Worm (Caenorhabditis elegans): ENCODE results near the gene Y54G2A.32.

Gene Y54G2A.32

DNA sequence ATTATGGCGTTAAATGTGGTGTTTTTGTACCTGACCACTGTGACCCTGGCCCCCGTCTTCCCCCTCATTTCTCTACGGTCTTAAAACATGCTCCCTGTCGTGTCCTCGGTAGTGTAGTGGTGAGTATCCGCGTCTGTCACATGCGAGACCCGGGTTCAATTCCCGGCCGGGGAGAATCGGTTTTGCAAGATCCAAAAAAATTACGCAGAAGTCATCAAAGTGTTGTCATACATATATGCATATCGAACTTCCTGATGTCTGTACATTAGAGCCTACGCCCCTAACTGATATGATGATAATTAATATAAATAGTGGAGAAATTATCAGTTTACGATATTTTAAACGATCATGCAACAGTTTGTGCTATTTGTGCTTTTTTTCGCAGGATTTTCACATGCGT lies 1.8 kb downstream of the Y54G2A.32 start, which contains the start of gene Y54G2A.45 (continued):
- TF ChIP-seq grh-1 (GFP tag; IDR thresholded peaks at IDR 0.05) (no peak), isw-1 (GFP tag; IDR thresholded peaks at IDR 0.05) (no peak), F16B12.6 (tag; optimal IDR thresholded peaks at IDR 0.05) (no peak), dpl-1 (GFP tag; optimal IDR thresholded peaks at IDR 0.05) (peak in 1 of 3 experiments; percentile 5), ets-5 (GFP tag; IDR thresholded peaks at IDR 0.05) (no peak), ceh-8 (GFP tag; optimal IDR thresholded peaks at IDR 0.05) (no peak), lin-14 (GFP tag; optimal IDR thresholded peaks at IDR 0.05) (no peak), unc-62 (GFP tag; optimal IDR thresholded peaks at IDR 0.05) (no peak), ces-1 (GFP tag; optimal IDR thresholded peaks at IDR 0.05) (no peak), lir-3 (tag; optimal IDR thresholded peaks at IDR 0.05; ENCODE audit: poor library complexity) (no peak), skn-1 (tag; optimal IDR thresholded peaks at IDR 0.05) (no peak), mab-9 (GFP tag; IDR thresholded peaks at IDR 0.05) (no peak)

DNA sequence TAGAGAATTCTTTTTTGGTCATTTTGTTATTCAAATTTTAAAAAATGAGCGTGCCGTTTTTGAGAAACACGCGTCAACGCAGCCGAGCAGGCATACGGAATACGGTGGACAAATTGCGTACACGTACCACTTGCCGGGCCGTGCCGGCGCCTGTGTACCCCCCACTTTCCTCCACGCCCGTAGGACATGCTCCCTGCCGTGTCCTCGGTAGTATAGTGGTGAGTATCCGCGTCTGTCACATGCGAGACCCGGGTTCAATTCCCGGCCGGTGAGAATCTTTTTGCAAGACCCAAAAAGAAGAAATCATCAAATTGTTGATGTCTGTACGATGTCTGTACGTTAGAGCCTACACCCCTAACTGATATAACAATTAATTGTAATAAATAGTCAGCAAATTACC lies 4.4 kb downstream of the Y54G2A.32 start:
- no peak for TF ChIP-seq sup-37 (GFP tag; optimal IDR thresholded peaks at IDR 0.05)
- no peak for TF ChIP-seq nhr-85 (tag)
- TF ChIP-seq elt-3 (tag; optimal IDR thresholded peaks at IDR 0.05) = no peak
- TF ChIP-seq lsy-2 (tag; optimal IDR thresholded peaks at IDR 0.05) = no peak
- no peak for TF ChIP-seq lir-3 (tag; optimal IDR thresholded peaks at IDR 0.05; ENCODE audit: poor library complexity)
- no peak for TF ChIP-seq nhr-76 (tag; optimal IDR thresholded peaks at IDR 0.05)
- no peak for TF ChIP-seq tbx-2 (tag; optimal IDR thresholded peaks at IDR 0.05)
- no peak for TF ChIP-seq snpc-4 (tag; optimal IDR thresholded peaks at IDR 0.05)
- no peak for TF ChIP-seq C04F5.9 (tag; optimal IDR thresholded peaks at IDR 0.05)
- TF ChIP-seq grh-1 (GFP tag; IDR thresholded peaks at IDR 0.05) = no peak
- TF ChIP-seq lin-14 (GFP tag; optimal IDR thresholded peaks at IDR 0.05) = no peak
- TF ChIP-seq nhr-28 (tag; optimal IDR thresholded peaks at IDR 0.05) = no peak
- TF ChIP-seq sox-4 (tag; optimal IDR thresholded peaks at IDR 0.05) = no peak

DNA sequence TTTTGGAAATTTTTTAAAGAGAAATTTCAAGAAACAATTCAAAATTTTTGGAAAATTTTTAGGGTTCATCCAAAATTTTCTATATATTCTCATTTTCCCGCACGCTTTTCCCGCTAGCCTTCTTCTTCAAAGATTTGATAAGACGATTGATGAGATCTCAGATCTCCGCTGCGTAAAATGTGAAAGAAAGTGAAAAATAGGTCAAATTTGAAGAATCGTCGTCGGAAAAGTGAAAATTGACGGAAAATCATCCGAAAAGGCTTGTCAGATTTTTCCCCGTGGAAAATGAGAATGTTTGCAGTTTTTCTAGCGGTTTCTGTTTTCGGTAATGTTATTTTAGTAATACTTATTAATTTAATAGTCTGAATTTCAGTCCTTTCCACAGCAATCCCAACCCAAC lies 5.5 kb downstream of the Y54G2A.32 start, which contains the start of gene Y54G2A.76:
Gene Y54G2A.76, plus strand, starts transcription at position 203 of the 400 bp plus-strand sequence.
- no peak for TF ChIP-seq ztf-11 (tag; optimal IDR thresholded peaks at IDR 0.05)
- peak; percentile 99 for TF ChIP-seq blmp-1 (tag; optimal IDR thresholded peaks at IDR 0.05)

DNA sequence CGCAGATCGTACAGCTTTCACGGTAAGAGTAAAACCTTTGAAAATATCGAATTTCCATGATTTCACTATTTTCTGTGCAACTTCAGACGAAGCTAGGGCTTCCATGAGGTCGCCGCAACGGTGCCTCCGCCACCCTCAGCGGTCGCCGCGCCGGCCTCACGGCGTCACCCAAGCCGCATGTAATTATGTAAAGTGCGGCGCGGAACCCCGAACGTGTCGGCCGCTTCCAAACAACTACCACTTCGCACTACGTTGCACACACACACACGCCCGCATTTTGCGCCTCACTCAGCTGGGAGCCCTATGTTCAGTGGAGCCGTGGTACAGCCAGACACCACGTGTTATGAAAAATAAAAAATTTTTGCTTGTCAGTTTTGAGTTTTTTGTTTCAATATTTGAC lies 13.3 kb downstream of the Y54G2A.32 start:
- no peak for TF ChIP-seq fos-1 (tag; optimal IDR thresholded peaks at IDR 0.05)

DNA sequence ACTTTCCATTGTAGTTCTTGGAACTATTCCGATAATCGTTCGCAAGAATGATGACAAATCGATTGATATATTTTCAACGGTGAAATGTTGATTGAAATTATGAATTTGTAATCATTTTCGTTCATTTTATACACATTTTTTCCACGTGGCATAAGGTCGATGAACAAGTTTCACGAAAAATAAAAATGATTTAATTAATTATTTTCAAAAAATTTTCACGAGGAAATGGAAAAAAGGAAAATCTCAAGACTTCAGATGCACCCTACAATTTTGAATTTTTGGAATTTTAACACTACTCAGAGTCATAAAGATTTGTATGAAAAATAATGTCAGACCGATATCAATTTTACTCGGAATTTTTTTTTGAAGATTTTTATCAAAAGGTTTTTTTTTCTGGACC lies 15.9 kb downstream of the Y54G2A.32 start, which contains the start of gene Y54G2A.13:
Gene Y54G2A.13, minus strand, starts transcription at position 101 of the 400 bp plus-strand sequence.
- no peak for TF ChIP-seq ces-1 (GFP tag; optimal IDR thresholded peaks at IDR 0.05)
- TF ChIP-seq hlh-17 (GFP tag; optimal IDR thresholded peaks at IDR 0.05; ENCODE audit: borderline replicate concordance) = no peak
- no peak for TF ChIP-seq elt-3 (tag; optimal IDR thresholded peaks at IDR 0.05)
- TF ChIP-seq hpl-2 (GFP tag; optimal IDR thresholded peaks at IDR 0.05) = no peak
- TF ChIP-seq grh-1 (GFP tag; IDR thresholded peaks at IDR 0.05) = no peak
- TF ChIP-seq xbp-1 (tag; optimal IDR thresholded peaks at IDR 0.05) = no peak
- no peak for TF ChIP-seq Y116A8C.19 (tag; optimal IDR thresholded peaks at IDR 0.05; ENCODE audit: borderline replicate concordance)

DNA sequence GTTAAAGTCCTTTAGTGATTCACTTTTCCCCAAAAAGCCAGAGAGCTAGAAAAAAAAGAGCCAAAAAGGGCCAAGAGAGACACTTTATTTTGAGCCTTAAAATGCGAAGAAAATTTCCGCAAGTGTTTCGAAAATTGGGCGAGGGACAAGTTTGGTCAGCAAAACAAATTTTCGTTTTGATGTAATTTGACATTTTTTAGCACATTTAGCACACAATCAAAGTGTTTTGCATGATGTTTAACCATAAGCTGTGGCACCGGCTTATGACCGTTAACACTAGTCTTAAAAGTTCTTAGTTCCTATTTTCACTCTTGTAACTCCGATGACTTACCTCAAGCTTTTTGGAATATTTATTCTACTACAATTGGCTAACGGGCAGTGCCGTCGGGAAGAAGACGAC lies 16.7 kb downstream of the Y54G2A.32 start, which contains the start of gene Y54G2A.37:
Gene Y54G2A.37, plus strand, starts transcription at position 301 of the 400 bp plus-strand sequence.
- TF ChIP-seq efl-3 (GFP tag; optimal IDR thresholded peaks at IDR 0.05) (no peak), pax-3 (tag; optimal IDR thresholded peaks at IDR 0.05) (no peak), nhr-47 (tag; optimal IDR thresholded peaks at IDR 0.05) (no peak), fkh-10 (GFP tag; optimal IDR thresholded peaks at IDR 0.05) (no peak), lin-15B (tag; optimal IDR thresholded peaks at IDR 0.05) (no peak), dpl-1 (GFP tag; optimal IDR thresholded peaks at IDR 0.05) (no peak)
